Fruit fly (Drosophila melanogaster): ENCODE measurements around the gene spo.

Gene spo

dm6 chr3L:5638542-5639045 is 46.2 kb upstream of the spo start:
- TF ChIP-seq Jra (GFP tag; optimal IDR thresholded peaks at IDR 0.05) (no peak), fru (GFP tag; optimal IDR thresholded peaks at IDR 0.05) (no peak), dmrt93B (GFP tag; optimal IDR thresholded peaks at IDR 0.05) (no peak), Hnf4 (GFP tag; optimal IDR thresholded peaks at IDR 0.05) (no peak), foxo (GFP tag; optimal IDR thresholded peaks at IDR 0.05) (no peak), OdsH (GFP tag; optimal IDR thresholded peaks at IDR 0.05) (no peak), Sp1 (GFP tag; optimal IDR thresholded peaks at IDR 0.05) (no peak), pan (optimal IDR thresholded peaks at IDR 0.05) (no peak), lola (GFP tag; optimal IDR thresholded peaks at IDR 0.05) (no peak), tai (GFP tag; optimal IDR thresholded peaks at IDR 0.05) (no peak), woc (GFP tag; optimal IDR thresholded peaks at IDR 0.05) (no peak), Dif (GFP tag; optimal IDR thresholded peaks at IDR 0.05; ENCODE audit: partially characterized antibody) (no peak), Dfd (GFP tag; optimal IDR thresholded peaks at IDR 0.05) (no peak), rgr (GFP tag; optimal IDR thresholded peaks at IDR 0.05) (no peak), Myc (optimal IDR thresholded peaks at IDR 0.05) (no peak), sv (GFP tag; optimal IDR thresholded peaks at IDR 0.05) (no peak), h (GFP tag; optimal IDR thresholded peaks at IDR 0.05) (no peak)

DNA sequence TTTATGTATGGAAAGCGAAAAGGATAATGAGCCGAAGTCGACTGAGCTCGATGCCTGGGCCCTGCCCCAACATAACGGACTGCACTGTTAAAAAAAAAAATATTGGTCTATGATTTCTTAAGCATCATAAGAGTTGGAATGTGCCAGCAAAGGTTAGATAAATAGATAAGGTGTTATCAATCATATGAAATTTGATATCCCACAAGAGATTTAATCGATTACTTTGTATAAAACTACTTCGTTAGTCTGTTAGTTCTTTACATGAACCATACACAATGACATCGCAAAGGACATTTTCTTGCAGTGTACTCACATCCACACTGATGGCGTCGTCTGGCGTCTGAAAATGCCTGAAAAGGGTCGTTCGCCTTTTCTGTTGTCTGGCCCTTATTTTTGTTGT is 45.1 kb upstream of the spo start:
- TF ChIP-seq woc (GFP tag; optimal IDR thresholded peaks at IDR 0.05) (no peak), N (GFP tag; optimal IDR thresholded peaks at IDR 0.05) (no peak), ey (GFP tag; optimal IDR thresholded peaks at IDR 0.05) (peak; percentile 54), h (GFP tag; optimal IDR thresholded peaks at IDR 0.05) (peak; percentile 58), fru (GFP tag; optimal IDR thresholded peaks at IDR 0.05) (peak; percentile 65), usp (GFP tag; optimal IDR thresholded peaks at IDR 0.05) (no peak), foxo (GFP tag; optimal IDR thresholded peaks at IDR 0.05) (peak in 1 of 2 experiments; percentile 61), Sp1 (GFP tag; optimal IDR thresholded peaks at IDR 0.05) (peak; percentile 63), sage (GFP tag; optimal IDR thresholded peaks at IDR 0.05) (no peak), tai (GFP tag; optimal IDR thresholded peaks at IDR 0.05) (no peak), pan (optimal IDR thresholded peaks at IDR 0.05) (no peak), CrebA (GFP tag; optimal IDR thresholded peaks at IDR 0.05; ENCODE audit: borderline replicate concordance) (no peak), jim (GFP tag; optimal IDR thresholded peaks at IDR 0.05) (no peak), Jra (GFP tag; optimal IDR thresholded peaks at IDR 0.05) (no peak), sv (GFP tag; optimal IDR thresholded peaks at IDR 0.05) (no peak), dsf (GFP tag; optimal IDR thresholded peaks at IDR 0.05; ENCODE audit: borderline replicate concordance) (no peak), Dfd (GFP tag; optimal IDR thresholded peaks at IDR 0.05) (no peak), Hr78 (GFP tag; optimal IDR thresholded peaks at IDR 0.05) (no peak), psq (GFP tag; optimal IDR thresholded peaks at IDR 0.05) (peak; percentile 48), CG9705 (GFP tag; optimal IDR thresholded peaks at IDR 0.05) (peak; percentile 25), Hnf4 (GFP tag; optimal IDR thresholded peaks at IDR 0.05) (no peak), dmrt93B (GFP tag; optimal IDR thresholded peaks at IDR 0.05) (peak; percentile 10), Vsx2 (GFP tag; optimal IDR thresholded peaks at IDR 0.05; ENCODE audit: partially characterized antibody) (no peak), Mio (GFP tag; optimal IDR thresholded peaks at IDR 0.05) (no peak), Abd-B (GFP tag; optimal IDR thresholded peaks at IDR 0.05) (no peak), Myc (optimal IDR thresholded peaks at IDR 0.05) (no peak), rgr (GFP tag; optimal IDR thresholded peaks at IDR 0.05) (peak; percentile 43), GATAd (GFP tag; optimal IDR thresholded peaks at IDR 0.05) (no peak), brk (GFP tag; optimal IDR thresholded peaks at IDR 0.05) (no peak), Rel (GFP tag; optimal IDR thresholded peaks at IDR 0.05) (no peak), Rel (tag; optimal IDR thresholded peaks at IDR 0.05) (no peak), lola (GFP tag; optimal IDR thresholded peaks at IDR 0.05) (no peak), HLH106 (tag; optimal IDR thresholded peaks at IDR 0.05) (peak; percentile 58), Hr83 (GFP tag; optimal IDR thresholded peaks at IDR 0.05; ENCODE audit: poor library complexity, severe bottlenecking) (no peak), Dif (GFP tag; optimal IDR thresholded peaks at IDR 0.05; ENCODE audit: partially characterized antibody) (no peak), CG32264 (GFP tag; optimal IDR thresholded peaks at IDR 0.05) (no peak), OdsH (GFP tag; optimal IDR thresholded peaks at IDR 0.05) (peak; percentile 43), br (GFP tag; optimal IDR thresholded peaks at IDR 0.05) (peak; percentile 31), dl (GFP tag; optimal IDR thresholded peaks at IDR 0.05; ENCODE audit: insufficient read depth in 1 of 2, partially characterized antibody in 2 of 2) (no peak)
